Fruit fly (Drosophila melanogaster) whole organism, embryonic: Measurements from ENCODE around the gene raw.

Experiments used
- B-H1 ChIP-seq: fragments of 200-800 bp; sonication (Bioruptor generic); IDR thresholded peaks from 3 replicates; pipeline ENCODE4 v1.3.6; 2022; ENCODE audit warnings: missing biosample characterization, missing genetic modification characterization
- B-H2 ChIP-seq: fragments of 200-800 bp; sonication (Bioruptor generic); optimal IDR thresholded peaks from 2 replicates; lab custom pipeline; 2018; ENCODE audit warnings: missing biosample characterization, mild to moderate bottlenecking, missing genetic modification characterization
- BtbVII ChIP-seq: fragments of 200-800 bp; sonication (Bioruptor generic); optimal IDR thresholded peaks from 3 replicates; lab custom pipeline; 2017; ENCODE audit warnings: missing biosample characterization, mild to moderate bottlenecking, missing genetic modification characterization
- Bteb2 ChIP-seq: fragments of 200-800 bp; sonication (Bioruptor generic); optimal IDR thresholded peaks from 2 replicates; lab custom pipeline; 2016; ENCODE audit warnings: missing biosample characterization, missing genetic modification characterization
- CG1024 ChIP-seq: fragments of 200-800 bp; sonication (Bioruptor generic); IDR thresholded peaks from 2 replicates; pipeline ENCODE4 v1.3.6; 2022; ENCODE audit warnings: missing biosample characterization, missing genetic modification characterization
- CG10274 ChIP-seq: fragments of 200-800 bp; sonication (Bioruptor generic); optimal IDR thresholded peaks from 3 replicates; lab custom pipeline; 2017; ENCODE audit warnings: missing biosample characterization, mild to moderate bottlenecking, missing genetic modification characterization
- CG10654 ChIP-seq: fragments of 200-800 bp; sonication (Bioruptor generic); optimal IDR thresholded peaks from 2 replicates; lab custom pipeline; 2016; ENCODE audit warnings: missing biosample characterization, missing genetic modification characterization
- CG11093 ChIP-seq: fragments of 200-800 bp; sonication (Bioruptor generic); IDR thresholded peaks from 3 replicates; pipeline ENCODE4 v1.3.6; 2022; ENCODE audit warnings: missing biosample characterization, missing genetic modification characterization
- CG11247 ChIP-seq: fragments of 200-800 bp; sonication (Bioruptor generic); IDR thresholded peaks from 2 replicates; pipeline ENCODE4 v1.3.6; 2022; ENCODE audit warnings: missing biosample characterization, missing genetic modification characterization
- CG11398 ChIP-seq: fragments of 200-800 bp; sonication (Bioruptor generic); optimal IDR thresholded peaks from 2 replicates; lab custom pipeline; 2016; ENCODE audit warnings: missing biosample characterization, missing genetic modification characterization
- CG11504 ChIP-seq: fragments of 200-800 bp; sonication (Bioruptor generic); optimal IDR thresholded peaks from 3 replicates; lab custom pipeline; 2019; ENCODE audit warnings: missing biosample characterization, mild to moderate bottlenecking, missing genetic modification characterization, moderate library complexity
- CG12769 ChIP-seq: fragments of 200-800 bp; sonication (Bioruptor generic); optimal IDR thresholded peaks from 2 replicates; lab custom pipeline; 2019; ENCODE audit warnings: missing biosample characterization, mild to moderate bottlenecking, missing genetic modification characterization, moderate library complexity
- CG13894 ChIP-seq: fragments of 200-800 bp; sonication (Bioruptor generic); optimal IDR thresholded peaks from 3 replicates; lab custom pipeline; 2018; ENCODE audit warnings: missing biosample characterization, mild to moderate bottlenecking, missing genetic modification characterization, moderate library complexity
- CG14710 ChIP-seq: fragments of 200-800 bp; sonication (Bioruptor generic); optimal IDR thresholded peaks from 3 replicates; lab custom pipeline; 2019; ENCODE audit warnings: missing biosample characterization, mild to moderate bottlenecking, missing genetic modification characterization, moderate library complexity
- CG15514 ChIP-seq: fragments of 200-800 bp; sonication (Bioruptor generic); optimal IDR thresholded peaks from 3 replicates; lab custom pipeline; 2017; ENCODE audit warnings: missing biosample characterization, missing genetic modification characterization, mild to moderate bottlenecking, moderate library complexity, missing genetic modification reagents
- CG2678 ChIP-seq: fragments of 200-800 bp; sonication (Bioruptor generic); optimal IDR thresholded peaks from 3 replicates; lab custom pipeline; 2019; ENCODE audit warnings: missing biosample characterization, mild to moderate bottlenecking, missing genetic modification characterization, moderate library complexity
- CG6765 ChIP-seq: fragments of 200-800 bp; sonication (Bioruptor generic); optimal IDR thresholded peaks from 3 replicates; lab custom pipeline; 2017; ENCODE audit warnings: missing biosample characterization, mild to moderate bottlenecking, missing genetic modification characterization
- CG8089 ChIP-seq: fragments of 200-800 bp; sonication (Bioruptor generic); optimal IDR thresholded peaks from 3 replicates; lab custom pipeline; 2016; ENCODE audit warnings: missing biosample characterization, missing genetic modification characterization
- CG9876 ChIP-seq: fragments of 200-800 bp; sonication (Bioruptor generic); optimal IDR thresholded peaks from 2 replicates; lab custom pipeline; 2016; ENCODE audit warnings: missing biosample characterization, missing genetic modification characterization
- CG9932 ChIP-seq: fragments of 200-800 bp; sonication (Bioruptor generic); IDR thresholded peaks from 2 replicates; pipeline ENCODE4 v1.3.6; 2022; ENCODE audit warnings: missing biosample characterization, missing genetic modification characterization
- CkIIα-i1 ChIP-seq: fragments of 200-800 bp; sonication (Bioruptor generic); IDR thresholded peaks from 2 replicates; pipeline ENCODE4 v1.3.6; 2022; ENCODE audit warnings: missing biosample characterization, missing genetic modification characterization
- Dek ChIP-seq: fragments of 200-800 bp; sonication (Bioruptor generic); optimal IDR thresholded peaks from 3 replicates; lab custom pipeline; 2019; ENCODE audit warnings: missing biosample characterization, mild to moderate bottlenecking, missing genetic modification characterization, moderate library complexity
- Ets65A ChIP-seq: fragments of 200-800 bp; sonication (Bioruptor generic); peaks from one replicate; lab custom pipeline; 2016; ENCODE audit warnings: missing biosample characterization, missing genetic modification characterization
- Fer1 ChIP-seq: fragments of 200-800 bp; sonication (Bioruptor generic); optimal IDR thresholded peaks from 2 replicates; lab custom pipeline; 2017; ENCODE audit warnings: missing biosample characterization, mild to moderate bottlenecking, missing genetic modification characterization
- HHEX ChIP-seq: fragments of 200-800 bp; sonication (Bioruptor generic); optimal IDR thresholded peaks from 3 replicates; lab custom pipeline; 2017; ENCODE audit warnings: missing biosample characterization, mild to moderate bottlenecking, missing genetic modification characterization, missing genetic modification reagents
- Hand ChIP-seq: fragments of 200-800 bp; sonication (Bioruptor generic); optimal IDR thresholded peaks from 2 replicates; lab custom pipeline; 2017; ENCODE audit warnings: mild to moderate bottlenecking, missing biosample characterization, missing genetic modification reagents, missing genetic modification characterization
- Lim3 ChIP-seq: fragments of 200-800 bp; sonication (Bioruptor generic); IDR thresholded peaks from 2 replicates; pipeline ENCODE4 v1.3.6; 2022; ENCODE audit warnings: missing biosample characterization, missing genetic modification characterization
- NFAT ChIP-seq: fragments of 200-800 bp; sonication (Bioruptor generic); IDR thresholded peaks from 2 replicates; pipeline ENCODE4 v1.3.6; 2022; ENCODE audit warnings: missing biosample characterization, missing genetic modification characterization
- Rx ChIP-seq: fragments of 200-800 bp; sonication (Bioruptor generic); IDR thresholded peaks from 2 replicates; pipeline ENCODE4 v1.3.6; 2022; ENCODE audit warnings: missing biosample characterization, missing genetic modification characterization
- Vsx1 ChIP-seq: fragments of 200-800 bp; sonication (Bioruptor generic); optimal IDR thresholded peaks from 2 replicates; lab custom pipeline; 2017; ENCODE audit warnings: missing biosample characterization, mild to moderate bottlenecking, missing genetic modification characterization, missing genetic modification reagents
- Xrp1 ChIP-seq: fragments of 200-800 bp; sonication (Bioruptor generic); IDR thresholded peaks from 2 replicates; pipeline ENCODE4 v1.3.6; 2022; ENCODE audit warnings: missing biosample characterization, missing genetic modification characterization
- chinmo ChIP-seq: fragments of 200-800 bp; sonication (Bioruptor generic); IDR thresholded peaks from 4 replicates; pipeline ENCODE4 v1.3.6; 2022; ENCODE audit warnings: missing biosample characterization, missing genetic modification characterization; ENCODE audit not compliant: partially characterized antibody
- disco-r ChIP-seq: fragments of 200-800 bp; sonication (Bioruptor generic); optimal IDR thresholded peaks from 2 replicates; lab custom pipeline; 2016; ENCODE audit warnings: missing biosample characterization, missing genetic modification characterization
- dmrt99B ChIP-seq: fragments of 200-800 bp; sonication (Bioruptor generic); optimal IDR thresholded peaks from 2 replicates; lab custom pipeline; 2018; ENCODE audit warnings: missing biosample characterization, mild to moderate bottlenecking, missing genetic modification characterization, moderate library complexity
- gem ChIP-seq: fragments of 200-800 bp; sonication (Bioruptor generic); optimal IDR thresholded peaks from 2 replicates; lab custom pipeline; 2019; ENCODE audit warnings: missing biosample characterization, mild to moderate bottlenecking, missing genetic modification characterization, moderate library complexity
- gt ChIP-seq: fragments of 200-800 bp; sonication (Bioruptor generic); IDR thresholded peaks from 2 replicates; pipeline ENCODE4 v1.3.6; 2022; ENCODE audit warnings: missing biosample characterization, missing genetic modification characterization
- nmo ChIP-seq: fragments of 200-800 bp; sonication (Bioruptor generic); optimal IDR thresholded peaks from 2 replicates; lab custom pipeline; 2018; ENCODE audit warnings: missing biosample characterization, mild to moderate bottlenecking, missing genetic modification characterization, moderate library complexity
- pan ChIP-seq, 4 experiments: fragments of >200 bp in 3 of 4; fragments of 200-800 bp in 1 of 4; sonication (Bioruptor generic) in 1 of 4; optimal IDR thresholded peaks in 3 of 4; IDR thresholded peaks in 1 of 4; 2 replicates each; pipeline versions ENCODE4 v1.3.6 to Lab custom; 2017 to 2022; ENCODE audit warnings: missing biosample characterization in 2 of 4, missing genetic modification characterization in 2 of 4, mixed read lengths in 1 of 4
- pb ChIP-seq: fragments of 200-800 bp; sonication (Bioruptor generic); optimal IDR thresholded peaks from 3 replicates; lab custom pipeline; 2016; ENCODE audit warnings: missing biosample characterization, missing genetic modification characterization
- schlank ChIP-seq: fragments of 200-800 bp; sonication (Bioruptor generic); optimal IDR thresholded peaks from 2 replicates; lab custom pipeline; 2018; ENCODE audit warnings: missing biosample characterization, mild to moderate bottlenecking, missing genetic modification characterization
- sens ChIP-seq: fragments of 200-800 bp; sonication (Bioruptor generic); peaks from one replicate; lab custom pipeline; 2016; ENCODE audit warnings: missing biosample characterization, missing genetic modification characterization
- shn ChIP-seq: fragments of 200-800 bp; sonication (Bioruptor generic); optimal IDR thresholded peaks from 3 replicates; lab custom pipeline; 2016; ENCODE audit warnings: missing biosample characterization, missing genetic modification characterization
- tll ChIP-seq, 2 experiments: fragments of 200-800 bp in 1 of 2; fragments of >200 bp in 1 of 2; sonication (Bioruptor generic) in 1 of 2; optimal IDR thresholded peaks; 2 replicates each; lab custom pipeline; 2017 to 2019; ENCODE audit warnings: missing biosample characterization in 2 of 2, missing genetic modification characterization in 2 of 2, mild to moderate bottlenecking in 1 of 2, moderate library complexity in 1 of 2
- tna ChIP-seq: fragments of 200-800 bp; sonication (Bioruptor generic); IDR thresholded peaks from 2 replicates; pipeline ENCODE4 v1.3.6; 2022; ENCODE audit warnings: missing biosample characterization, missing genetic modification characterization; ENCODE audit not compliant: partially characterized antibody
- tup ChIP-seq: fragments of 200-800 bp; sonication (Bioruptor generic); optimal IDR thresholded peaks from 2 replicates; lab custom pipeline; 2016; ENCODE audit warnings: missing biosample characterization, mild to moderate bottlenecking, missing genetic modification characterization, moderate library complexity
- unpg ChIP-seq: fragments of 200-800 bp; sonication (Bioruptor generic); optimal IDR thresholded peaks from 3 replicates; lab custom pipeline; 2018; ENCODE audit warnings: missing biosample characterization, mild to moderate bottlenecking, missing genetic modification characterization, moderate library complexity
- usp ChIP-seq: fragments of >200 bp; optimal IDR thresholded peaks from 2 replicates; lab custom pipeline; 2017; ENCODE audit warnings: missing biosample characterization, missing genetic modification characterization
- zen ChIP-seq: fragments of 200-800 bp; sonication (Bioruptor generic); optimal IDR thresholded peaks from 3 replicates; lab custom pipeline; 2018; ENCODE audit warnings: missing biosample characterization, mild to moderate bottlenecking, missing genetic modification characterization, moderate library complexity

raw gene

dm6 chr2L:8692426-8693180 lies 47.9 kb downstream of the raw start (continued):
- TF ChIP-seq CkIIα-i1 (GFP tag; lab: Robert Waterston, UW), result no peak
- no peak for TF ChIP-seq CG8089
- peak; percentile 35 for TF ChIP-seq CG15514 (GFP tag; lab: Kevin White, UChicago)
- 0 out of 4 replicates have a peak, but pooled peaks have one; percentile 28 for TF ChIP-seq chinmo (GFP tag; lab: Robert Waterston, UW)
- TF ChIP-seq Fer1 (GFP tag; lab: Kevin White, UChicago), result peak; percentile 29
- peak; percentile 62 for TF ChIP-seq B-H2 (GFP tag; lab: Kevin White, UChicago)
- TF ChIP-seq CG11247 (GFP tag; lab: Robert Waterston, UW), result peak; percentile 49; the same call in 1 of the 2 replicates
- peak; percentile 59 for TF ChIP-seq CG13894 (tag; lab: Kevin White, UChicago)
- no peak for TF ChIP-seq CG1024
- TF ChIP-seq tna (GFP tag; lab: Robert Waterston, UW), result no peak
- no peak for TF ChIP-seq pan (optimal IDR thresholded peaks at IDR 0.05; lab: Kevin White, UChicago)
- no peak for TF ChIP-seq pan (GFP tag; optimal IDR thresholded peaks at IDR 0.05 in 1 of 2, IDR thresholded peaks at IDR 0.05 in 1 of 2)
- peak; percentile 10 for TF ChIP-seq gem (tag; lab: Kevin White, UChicago)
- TF ChIP-seq unpg (GFP tag; lab: Kevin White, UChicago), result peak; percentile 30
- TF ChIP-seq usp (GFP tag; lab: Kevin White, UChicago), result no peak
- peak; percentile 43 for TF ChIP-seq sens
- TF ChIP-seq nmo, result no peak
- TF ChIP-seq disco-r, result peak; percentile 40
- TF ChIP-seq CG9876, result peak; percentile 7
- peak; percentile 34 for TF ChIP-seq CG11398 (GFP tag; lab: Kevin White, UChicago)
- peak; percentile 19 for TF ChIP-seq CG10274
- TF ChIP-seq CG6765 (GFP tag; lab: Kevin White, UChicago), result peak; percentile 47
- peak; percentile 71 for TF ChIP-seq Vsx1
- TF ChIP-seq CG10654, result no peak
- peak; percentile 54 for TF ChIP-seq BtbVII
- TF ChIP-seq CG2678 (tag; lab: Kevin White, UChicago), result peak; percentile 37
- peak; percentile 27 for TF ChIP-seq CG12769 (tag; lab: Kevin White, UChicago)
- TF ChIP-seq Hand (GFP tag; lab: Kevin White, UChicago), result peak; percentile 59
- TF ChIP-seq HHEX (GFP tag; lab: Kevin White, UChicago), result peak; percentile 29
- TF ChIP-seq gt, result no peak
- peak; percentile 24; the same call in 1 of the 2 replicates for TF ChIP-seq NFAT
- TF ChIP-seq schlank (tag; lab: Kevin White, UChicago), result peak; percentile 70
- no peak for TF ChIP-seq tup (GFP tag; lab: Kevin White, UChicago)
- no peak for TF ChIP-seq B-H1 (GFP tag; lab: Robert Waterston, UW)
- peak; percentile 59 for TF ChIP-seq Ets65A
- peak; percentile 35 for TF ChIP-seq Dek (tag; lab: Kevin White, UChicago)
- peak; percentile 25 for TF ChIP-seq dmrt99B (tag; lab: Kevin White, UChicago)
- no peak for TF ChIP-seq CG11093 (GFP tag; lab: Robert Waterston, UW)
- TF ChIP-seq CG11504 (tag; lab: Kevin White, UChicago), result no peak
- no peak for TF ChIP-seq CG14710 (tag; lab: Kevin White, UChicago)
- peak; percentile 19; the same call in 1 of the 2 replicates for TF ChIP-seq Rx (GFP tag; lab: Robert Waterston, UW)
- no peak for TF ChIP-seq Lim3 (GFP tag; lab: Robert Waterston, UW)
- TF ChIP-seq zen, result no peak
- no peak for TF ChIP-seq Xrp1 (GFP tag; lab: Robert Waterston, UW)
- no peak for TF ChIP-seq tll (GFP tag; optimal IDR thresholded peaks at IDR 0.05; lab: Kevin White, UChicago)
- TF ChIP-seq Bteb2 (GFP tag; lab: Kevin White, UChicago), result no peak
- TF ChIP-seq pb (GFP tag; lab: Kevin White, UChicago), result peak; percentile 24
- peak; percentile 13 for TF ChIP-seq shn
- peak; percentile 75 for TF ChIP-seq CG9932
